Fruit fly (Drosophila melanogaster) whole organism, embryonic: ENCODE data around the gene Nep5.

Source experiments
- Awh ChIP-seq: fragments of 200-800 bp; sonication (Bioruptor generic); IDR thresholded peaks from 2 replicates; pipeline ENCODE4, ENCODE4 v1.3.6; 2022; ENCODE audit warnings: missing biosample characterization, missing genetic modification characterization
- Blimp-1 ChIP-seq: fragments of 200-800 bp; sonication (Bioruptor generic); optimal IDR thresholded peaks from 3 replicates; lab custom pipeline; 2018; ENCODE audit warnings: missing biosample characterization, missing genetic modification characterization, mild to moderate bottlenecking, moderate library complexity, missing genetic modification reagents
- CG10366 ChIP-seq: fragments of 200-800 bp; sonication (Bioruptor generic); IDR thresholded peaks from 2 replicates; pipeline ENCODE4 v1.3.6; 2022; ENCODE audit warnings: missing biosample characterization, missing genetic modification characterization
- CG11560 ChIP-seq: fragments of 200-800 bp; sonication (Bioruptor generic); IDR thresholded peaks from 3 replicates; pipeline ENCODE4 v1.3.6; 2022; ENCODE audit warnings: missing biosample characterization, missing genetic modification characterization
- CG12104 ChIP-seq: fragments of 200-800 bp; sonication (Bioruptor generic); optimal IDR thresholded peaks from 3 replicates; lab custom pipeline; 2016; ENCODE audit warnings: missing biosample characterization, missing genetic modification characterization
- CG12219 ChIP-seq: fragments of 200-800 bp; sonication (Bioruptor generic); optimal IDR thresholded peaks from 3 replicates; lab custom pipeline; 2018; ENCODE audit warnings: missing biosample characterization, mild to moderate bottlenecking, missing genetic modification characterization
- CG2678 ChIP-seq: fragments of 200-800 bp; sonication (Bioruptor generic); optimal IDR thresholded peaks from 3 replicates; lab custom pipeline; 2019; ENCODE audit warnings: missing biosample characterization, mild to moderate bottlenecking, missing genetic modification characterization, moderate library complexity
- CG30020 ChIP-seq: fragments of 200-800 bp; optimal IDR thresholded peaks from 2 replicates; lab custom pipeline; 2019; ENCODE audit warnings: missing biosample characterization, mild to moderate bottlenecking, missing genetic modification characterization, moderate library complexity
- CG31388 ChIP-seq: fragments of 200-800 bp; sonication (Bioruptor generic); optimal IDR thresholded peaks from 2 replicates; lab custom pipeline; 2016; ENCODE audit warnings: missing biosample characterization, missing genetic modification characterization
- CG34422 ChIP-seq: fragments of 200-800 bp; sonication (Bioruptor generic); IDR thresholded peaks from 3 replicates; pipeline ENCODE4 v1.3.6; 2022; ENCODE audit warnings: missing biosample characterization, missing genetic modification characterization
- CG6689 ChIP-seq: fragments of 200-800 bp; sonication (Bioruptor generic); IDR thresholded peaks from 2 replicates; pipeline ENCODE4 v1.3.6; 2022; ENCODE audit warnings: missing biosample characterization, missing genetic modification characterization
- CG7786 ChIP-seq: fragments of 200-800 bp; sonication (Bioruptor generic); optimal IDR thresholded peaks from 2 replicates; lab custom pipeline; 2016; ENCODE audit warnings: missing biosample characterization, missing genetic modification characterization
- CTCF ChIP-seq: fragments of 200-800 bp; sonication (Bioruptor generic); optimal IDR thresholded peaks from 2 replicates; lab custom pipeline; 2017; ENCODE audit warnings: missing biosample characterization, mild to moderate bottlenecking, missing genetic modification characterization, moderate library complexity
- Deaf1 ChIP-seq: fragments of 200-800 bp; optimal IDR thresholded peaks from 3 replicates; lab custom pipeline; 2019; ENCODE audit warnings: missing biosample characterization, mild to moderate bottlenecking, missing genetic modification characterization, moderate library complexity
- Dfd ChIP-seq, 2 experiments: fragments of >200 bp; optimal IDR thresholded peaks; 2 replicates each; lab custom pipeline; 2017; ENCODE audit warnings: missing biosample characterization in 2 of 2, missing genetic modification characterization in 2 of 2
- Drgx ChIP-seq: fragments of 200-800 bp; sonication (Bioruptor generic); IDR thresholded peaks from 2 replicates; pipeline ENCODE4 v1.3.6; 2022; ENCODE audit warnings: missing biosample characterization, missing genetic modification characterization
- Ets65A ChIP-seq: fragments of 200-800 bp; sonication (Bioruptor generic); peaks from one replicate; lab custom pipeline; 2016; ENCODE audit warnings: missing biosample characterization, missing genetic modification characterization
- Ets97D ChIP-seq: fragments of 200-800 bp; sonication (Bioruptor generic); optimal IDR thresholded peaks from 3 replicates; lab custom pipeline; 2016; ENCODE audit warnings: missing biosample characterization, missing genetic modification characterization
- Myb ChIP-seq: fragments of 200-800 bp; sonication (Bioruptor generic); optimal IDR thresholded peaks from 2 replicates; lab custom pipeline; 2016; ENCODE audit warnings: missing biosample characterization, missing genetic modification characterization
- Neu2 ChIP-seq: fragments of 200-800 bp; sonication (Bioruptor generic); optimal IDR thresholded peaks from 3 replicates; lab custom pipeline; 2016; ENCODE audit warnings: missing biosample characterization, missing genetic modification characterization, borderline replicate concordance
- Nf-YB ChIP-seq: fragments of 200-800 bp; sonication (Bioruptor generic); optimal IDR thresholded peaks from 3 replicates; lab custom pipeline; 2019; ENCODE audit warnings: missing biosample characterization, mild to moderate bottlenecking, missing genetic modification characterization, moderate library complexity
- Pdp1 ChIP-seq, 2 experiments: fragments of 200-800 bp; sonication (Bioruptor generic); optimal IDR thresholded peaks; 3 replicates each; lab custom pipeline; 2016; ENCODE audit warnings: missing biosample characterization in 2 of 2, missing genetic modification characterization in 2 of 2, mild to moderate bottlenecking in 1 of 2, moderate library complexity in 1 of 2
- Rx ChIP-seq: fragments of 200-800 bp; sonication (Bioruptor generic); IDR thresholded peaks from 2 replicates; pipeline ENCODE4 v1.3.6; 2022; ENCODE audit warnings: missing biosample characterization, missing genetic modification characterization
- Taf1 ChIP-seq: fragments of 200-800 bp; sonication (Bioruptor generic); IDR thresholded peaks from 2 replicates; pipeline ENCODE4 v1.3.6; 2022; ENCODE audit warnings: missing biosample characterization, missing genetic modification characterization
- Trl ChIP-seq, 3 experiments: fragments of >200 bp in 2 of 3; fragments of 200-800 bp in 1 of 3; sonication (Bioruptor generic) in 1 of 3; optimal IDR thresholded peaks; 2 replicates in 1 of 3; 3 replicates in 2 of 3; lab custom pipeline; 2016 to 2017; ENCODE audit warnings: missing biosample characterization in 1 of 3, missing genetic modification characterization in 1 of 3
- YL-1 ChIP-seq: fragments of 200-800 bp; sonication (Bioruptor generic); optimal IDR thresholded peaks from 3 replicates; lab custom pipeline; 2017; ENCODE audit warnings: missing biosample characterization, mild to moderate bottlenecking, missing genetic modification characterization
- bigmax ChIP-seq: fragments of 200-800 bp; sonication (Bioruptor generic); optimal IDR thresholded peaks from 2 replicates; lab custom pipeline; 2018; ENCODE audit warnings: missing biosample characterization, mild to moderate bottlenecking, missing genetic modification characterization
- chinmo ChIP-seq: fragments of 200-800 bp; sonication (Bioruptor generic); IDR thresholded peaks from 4 replicates; pipeline ENCODE4 v1.3.6; 2022; ENCODE audit warnings: missing biosample characterization, missing genetic modification characterization; ENCODE audit not compliant: partially characterized antibody
- gcm ChIP-seq: fragments of 200-800 bp; sonication (Bioruptor generic); optimal IDR thresholded peaks from 2 replicates; lab custom pipeline; 2019; ENCODE audit warnings: missing biosample characterization, mild to moderate bottlenecking, missing genetic modification characterization, moderate library complexity
- ham ChIP-seq: fragments of 200-800 bp; sonication (Bioruptor generic); IDR thresholded peaks from 2 replicates; pipeline ENCODE4 v1.3.6; 2022; ENCODE audit warnings: missing biosample characterization, missing genetic modification characterization
- ken ChIP-seq: fragments of 200-800 bp; sonication (Bioruptor generic); IDR thresholded peaks from 3 replicates; pipeline ENCODE4 v1.3.6; 2022; ENCODE audit warnings: missing biosample characterization, missing genetic modification characterization
- lbe ChIP-seq: fragments of 200-800 bp; sonication (Bioruptor generic); optimal IDR thresholded peaks from 2 replicates; lab custom pipeline; 2016; ENCODE audit warnings: missing biosample characterization, mild to moderate bottlenecking, missing genetic modification characterization
- p53 ChIP-seq: fragments of 200-800 bp; sonication (Bioruptor generic); optimal IDR thresholded peaks from 2 replicates; lab custom pipeline; 2016; ENCODE audit warnings: missing biosample characterization, missing genetic modification characterization
- phol ChIP-seq: fragments of 200-800 bp; sonication (Bioruptor generic); optimal IDR thresholded peaks from 3 replicates; lab custom pipeline; 2018; ENCODE audit warnings: missing biosample characterization, mild to moderate bottlenecking, missing genetic modification characterization, moderate library complexity
- salm ChIP-seq: fragments of 200-800 bp; sonication (Bioruptor generic); optimal IDR thresholded peaks from 2 replicates; lab custom pipeline; 2018; ENCODE audit warnings: missing biosample characterization, mild to moderate bottlenecking, missing genetic modification characterization
- sens ChIP-seq: fragments of 200-800 bp; sonication (Bioruptor generic); peaks from one replicate; lab custom pipeline; 2016; ENCODE audit warnings: missing biosample characterization, missing genetic modification characterization
- sisA ChIP-seq: fragments of 200-800 bp; sonication (Bioruptor generic); IDR thresholded peaks from 2 replicates; pipeline ENCODE4 v1.3.6; 2022; ENCODE audit warnings: missing biosample characterization, missing genetic modification characterization

Gene Nep5

dm6 chr3R:27098638-27099037 is 34.6 kb upstream of the Nep5 start:
- TF ChIP-seq CTCF (GFP tag; lab: Kevin White, UChicago) (peak; percentile 70), Nf-YB (no peak), CG12104 (no peak)

- TF ChIP-seq CG10366 (GFP tag; lab: Robert Waterston, UW), result no peak
- TF ChIP-seq salm, result no peak
- no peak for TF ChIP-seq ken (GFP tag; lab: Robert Waterston, UW)
- no peak for TF ChIP-seq Myb (GFP tag; lab: Kevin White, UChicago)
- TF ChIP-seq CG34422 (GFP tag; lab: Robert Waterston, UW), result no peak
- peak; percentile 86 for TF ChIP-seq Ets65A
These were observed 30.2 kb upstream of the Nep5 start, which contains the start of gene CG14259 for dm6 chr3R:27094233-27094632. Gene CG14259 (plus strand): TSS chr3R:27094533.

dm6 chr3R:27092843-27093242 is 28.8 kb upstream of the Nep5 start, which contains the start of gene CG14258:
Gene CG14258 (plus strand): TSS chr3R:27093143.
- no peak for TF ChIP-seq CG12219 (GFP tag; lab: Kevin White, UChicago)
- TF ChIP-seq Taf1 (GFP tag; lab: Robert Waterston, UW), result no peak
- no peak for TF ChIP-seq Trl (optimal IDR thresholded peaks at IDR 0.05; lab: Kevin White, UChicago)
- no peak for TF ChIP-seq Trl (GFP tag; optimal IDR thresholded peaks at IDR 0.05; lab: Kevin White, UChicago)
- no peak for TF ChIP-seq CG11560 (tag; lab: Robert Waterston, UW)
- no peak for TF ChIP-seq Dfd (GFP tag; optimal IDR thresholded peaks at IDR 0.05; lab: Kevin White, UChicago)
- no peak for TF ChIP-seq Ets97D (GFP tag; lab: Kevin White, UChicago)
- TF ChIP-seq bigmax (GFP tag; lab: Kevin White, UChicago), result no peak
- no peak for TF ChIP-seq CG31388 (GFP tag; lab: Kevin White, UChicago)
- no peak for TF ChIP-seq Neu2 (GFP tag; lab: Kevin White, UChicago)
- TF ChIP-seq YL-1, result no peak
- TF ChIP-seq p53 (GFP tag; lab: Kevin White, UChicago), result no peak

- TF ChIP-seq Drgx (GFP tag; lab: Robert Waterston, UW) (peak; percentile 47), CG30020 (no peak), lbe (GFP tag; lab: Kevin White, UChicago) (peak; percentile 10), Rx (GFP tag; lab: Robert Waterston, UW) (peak; percentile 8; the same call in 1 of the 2 replicates), Blimp-1 (GFP tag; lab: Kevin White, UChicago) (peak; percentile 13), sens (GFP tag; lab: Kevin White, UChicago) (peak; percentile 26), CG7786 (GFP tag; lab: Kevin White, UChicago) (no peak), CG6689 (GFP tag; lab: Robert Waterston, UW) (0 out of 2 replicates have a peak, but pooled peaks have one; percentile 13), CG2678 (tag; lab: Kevin White, UChicago) (no peak), Awh (no peak), sisA (peak; percentile 10; the same call in 1 of the 2 replicates), Pdp1 (GFP tag; optimal IDR thresholded peaks at IDR 0.05; lab: Kevin White, UChicago) (no peak), phol (tag; lab: Kevin White, UChicago) (no peak), ham (GFP tag; lab: Robert Waterston, UW) (no peak), Ets65A (peak; percentile 53)
These were observed 28.3 kb upstream of the Nep5 start for dm6 chr3R:27092263-27092662.

dm6 chr3R:27091106-27091505 is 27.1 kb upstream of the Nep5 start, which contains the start of gene Cpr97Eb:
Gene Cpr97Eb (minus strand): TSS chr3R:27091130.
- 0 out of 4 replicates have a peak, but pooled peaks have one; percentile 6 for TF ChIP-seq chinmo (GFP tag; lab: Robert Waterston, UW)
- peak; percentile 68 for TF ChIP-seq Deaf1
- TF ChIP-seq gcm (GFP tag; lab: Kevin White, UChicago), result no peak
- peak; percentile 87 for TF ChIP-seq Blimp-1 (GFP tag; lab: Kevin White, UChicago)
